Fruit fly (Drosophila melanogaster) S2 (cell line): Measurements from ENCODE around the gene CG13920.

Experiments used
- CG8478 ChIP-seq: fragments of >200 bp; optimal IDR thresholded peaks from 2 replicates; lab custom pipeline; 2018
- CTCF ChIP-seq, 2 experiments: fragments of >200 bp; optimal IDR thresholded peaks; 2 replicates each; lab custom pipeline; 2018

DNA sequence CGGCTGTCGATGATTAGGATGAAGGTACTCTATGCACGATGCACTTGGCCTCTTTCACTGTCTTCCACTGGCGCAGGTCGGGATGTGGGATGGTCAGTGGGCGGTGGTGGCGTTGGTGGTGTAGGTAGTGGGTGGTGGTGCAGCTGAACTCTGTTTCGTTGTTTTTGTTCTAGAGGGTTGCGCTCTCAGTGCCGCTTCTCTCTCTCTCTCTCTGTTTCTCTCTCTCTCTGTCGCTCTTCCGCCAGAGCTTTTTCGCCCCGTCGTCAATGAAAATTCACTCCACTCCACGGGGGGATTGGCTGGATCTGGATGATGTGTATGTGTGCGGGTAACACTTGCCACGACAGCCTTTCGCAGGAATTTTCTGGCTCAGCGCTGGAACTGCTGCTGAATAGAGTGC lies 11.9 kb upstream of the CG13920 start:
- TF ChIP-seq CG8478 (lab: Kevin White, UChicago) = no peak
- TF ChIP-seq CTCF (optimal IDR thresholded peaks at IDR 0.05; lab: Kevin White, UChicago) = no peak
